Worm (Caenorhabditis elegans): ENCODE data around the gene ZK546.2.

The ZK546.2 gene

DNA sequence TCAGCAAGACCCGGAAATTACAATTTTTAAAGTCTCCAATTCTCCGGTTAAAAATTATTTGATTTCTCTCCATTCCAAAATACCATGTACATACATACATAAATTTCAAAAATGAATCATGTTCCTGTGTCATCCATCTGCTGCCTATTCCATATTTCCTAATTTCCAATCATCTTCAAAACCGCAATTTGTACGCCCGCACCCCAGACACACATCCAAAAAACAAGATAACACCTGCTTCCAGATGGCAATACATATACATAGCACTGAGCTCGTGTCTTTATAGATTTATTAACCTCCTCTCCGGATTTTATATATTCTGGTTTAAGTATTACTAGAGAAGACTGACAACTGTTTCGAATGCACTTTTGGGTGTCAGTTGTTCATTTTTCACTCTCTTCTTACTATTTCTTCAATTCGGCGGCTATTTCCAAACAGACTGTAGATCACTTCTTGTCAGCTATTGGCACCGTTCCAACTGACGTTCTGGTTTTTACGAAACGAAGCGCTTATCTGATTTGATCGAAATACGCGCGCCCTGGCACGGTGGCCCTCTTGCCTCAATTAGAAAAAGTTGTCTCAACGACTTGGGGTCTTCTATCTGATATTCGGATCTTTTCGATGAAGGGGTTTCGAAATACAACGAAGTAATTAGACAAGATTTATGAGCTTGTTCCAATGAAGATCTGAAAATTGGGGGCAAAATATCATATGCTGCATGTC is 36.0 kb downstream of the ZK546.2 start:
- TF ChIP-seq pag-3 (tag; optimal IDR thresholded peaks at IDR 0.05; ENCODE audit: borderline replicate concordance, insufficient read depth): no peak
- peak; percentile 58 for TF ChIP-seq tbx-2 (tag; optimal IDR thresholded peaks at IDR 0.05)
- TF ChIP-seq nhr-84 (tag; optimal IDR thresholded peaks at IDR 0.05): no peak
- no peak for TF ChIP-seq aly-2 (tag; optimal IDR thresholded peaks at IDR 0.05)
- TF ChIP-seq blmp-1 (tag; optimal IDR thresholded peaks at IDR 0.05): peak; percentile 11
- no peak for TF ChIP-seq lin-15B (tag; optimal IDR thresholded peaks at IDR 0.05)
- no peak for TF ChIP-seq vab-15 (tag; optimal IDR thresholded peaks at IDR 0.05)
- no peak for TF ChIP-seq efl-1 (optimal IDR thresholded peaks at IDR 0.05)
- peak in 1 of 2 experiments; percentile 64 for TF ChIP-seq efl-1 (GFP tag; optimal IDR thresholded peaks at IDR 0.05 in 1 of 2)
- peak; percentile 66 for TF ChIP-seq nhr-85 (tag)
- TF ChIP-seq lin-35 (GFP tag; optimal IDR thresholded peaks at IDR 0.05): no peak
- TF ChIP-seq ztf-11 (tag; optimal IDR thresholded peaks at IDR 0.05): peak in 1 of 2 experiments; percentile 87
- no peak for TF ChIP-seq snu-23 (GFP tag; optimal IDR thresholded peaks at IDR 0.05)
- TF ChIP-seq lin-14 (GFP tag; optimal IDR thresholded peaks at IDR 0.05): peak; percentile 14
- no peak for TF ChIP-seq unc-30 (tag; optimal IDR thresholded peaks at IDR 0.05)

DNA sequence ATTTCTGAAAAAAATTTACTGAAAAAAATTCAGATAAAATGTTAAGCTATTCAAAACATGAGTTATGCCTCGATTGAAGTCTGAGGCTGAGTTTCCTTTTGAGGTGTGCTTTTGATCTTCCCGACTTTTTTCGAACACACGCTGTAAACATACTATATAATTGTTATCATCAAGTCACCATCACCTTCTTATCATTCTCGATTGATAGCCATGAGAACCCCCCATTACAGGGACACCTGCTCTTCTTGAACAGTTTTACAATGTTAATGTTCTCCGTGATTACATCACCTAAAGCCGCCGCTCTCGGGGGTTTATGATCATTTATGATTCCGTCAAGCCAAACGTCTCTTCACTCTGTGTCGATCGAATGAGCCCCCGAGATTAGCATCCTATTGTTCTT is 38.3 kb downstream of the ZK546.2 start:
- TF ChIP-seq ces-1 (GFP tag; optimal IDR thresholded peaks at IDR 0.05) (no peak), dpl-1 (GFP tag; optimal IDR thresholded peaks at IDR 0.05) (no peak), efl-1 (optimal IDR thresholded peaks at IDR 0.05) (no peak), efl-1 (GFP tag; optimal IDR thresholded peaks at IDR 0.05 in 1 of 2) (peak in 1 of 2 experiments; percentile 29)

DNA sequence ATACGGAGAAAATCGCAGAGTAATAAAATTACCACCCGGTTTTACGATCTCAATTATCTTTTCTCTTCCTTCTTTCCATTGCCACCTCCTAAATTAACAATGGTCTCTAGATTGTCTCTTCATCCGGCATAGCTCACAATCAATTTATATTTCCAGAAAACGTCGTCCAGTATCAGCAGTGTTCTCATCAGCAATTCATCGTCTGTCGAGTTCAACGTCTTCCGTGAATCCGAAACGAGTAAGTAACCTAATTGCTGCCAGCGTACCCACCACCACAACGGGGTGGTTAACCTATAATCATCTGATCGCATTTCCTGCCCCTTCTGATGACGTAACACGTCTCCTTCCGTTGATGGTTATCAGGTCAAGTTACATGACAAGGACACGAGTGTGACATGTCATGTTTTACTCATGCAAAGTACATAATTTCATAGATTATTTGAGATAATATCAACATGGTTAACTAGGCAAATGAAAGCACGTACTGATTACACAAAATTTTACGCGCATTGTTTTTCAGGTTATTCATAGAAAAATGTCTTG is 40.2 kb downstream of the ZK546.2 start:
- TF ChIP-seq sup-37 (GFP tag; optimal IDR thresholded peaks at IDR 0.05) (no peak), tlp-1 (tag; optimal IDR thresholded peaks at IDR 0.05) (no peak), lin-35 (GFP tag; optimal IDR thresholded peaks at IDR 0.05) (peak in 1 of 2 experiments; percentile 55), lsy-2 (tag; optimal IDR thresholded peaks at IDR 0.05) (no peak), unc-98 (GFP tag; IDR thresholded peaks at IDR 0.05) (no peak), lin-39 (tag; optimal IDR thresholded peaks at IDR 0.05) (no peak), hlh-4 (tag; optimal IDR thresholded peaks at IDR 0.05) (no peak), vab-15 (tag; optimal IDR thresholded peaks at IDR 0.05) (no peak), efl-1 (optimal IDR thresholded peaks at IDR 0.05) (no peak), efl-1 (GFP tag; optimal IDR thresholded peaks at IDR 0.05 in 1 of 2) (no peak), lir-3 (tag; optimal IDR thresholded peaks at IDR 0.05; ENCODE audit: poor library complexity) (no peak), unc-62 (GFP tag; optimal IDR thresholded peaks at IDR 0.05) (no peak), snu-23 (GFP tag; optimal IDR thresholded peaks at IDR 0.05) (peak; percentile 3), nhr-71 (tag; optimal IDR thresholded peaks at IDR 0.05) (peak; percentile 20), lin-13 (GFP tag; optimal IDR thresholded peaks at IDR 0.05) (no peak), nhr-77 (tag; optimal IDR thresholded peaks at IDR 0.05) (no peak), blmp-1 (tag; optimal IDR thresholded peaks at IDR 0.05) (peak; percentile 33), F16B12.6 (tag; optimal IDR thresholded peaks at IDR 0.05) (no peak), nhr-28 (tag; optimal IDR thresholded peaks at IDR 0.05) (no peak), ces-1 (GFP tag; optimal IDR thresholded peaks at IDR 0.05) (no peak), rnt-1 (tag; optimal IDR thresholded peaks at IDR 0.05) (no peak), aly-2 (tag; optimal IDR thresholded peaks at IDR 0.05) (no peak), isw-1 (GFP tag; IDR thresholded peaks at IDR 0.05) (no peak), xbp-1 (tag; optimal IDR thresholded peaks at IDR 0.05) (no peak), lin-14 (GFP tag; optimal IDR thresholded peaks at IDR 0.05) (peak; percentile 22), Y116A8C.19 (tag; optimal IDR thresholded peaks at IDR 0.05; ENCODE audit: borderline replicate concordance) (no peak), ceh-88 (GFP tag; IDR thresholded peaks at IDR 0.05) (no peak), aha-1 (tag; optimal IDR thresholded peaks at IDR 0.05) (no peak), ets-5 (GFP tag; IDR thresholded peaks at IDR 0.05) (no peak), elt-3 (tag; optimal IDR thresholded peaks at IDR 0.05) (peak in 1 of 6 experiments; percentile 25), C04F5.9 (tag; optimal IDR thresholded peaks at IDR 0.05) (no peak), egl-27 (tag; optimal IDR thresholded peaks at IDR 0.05) (no peak), nhr-19 (GFP tag; conservative IDR thresholded peaks at IDR 0.05) (no peak), snpc-4 (tag; optimal IDR thresholded peaks at IDR 0.05) (no peak), fkh-8 (tag; optimal IDR thresholded peaks at IDR 0.05) (no peak), zip-4 (GFP tag; optimal IDR thresholded peaks at IDR 0.05) (no peak), nhr-12 (tag; optimal IDR thresholded peaks at IDR 0.05) (no peak), unc-86 (tag; optimal IDR thresholded peaks at IDR 0.05) (no peak)

Measured in whole organism, L1 larva.